Worm (Caenorhabditis elegans) whole organism, L2 larva: ENCODE measurements around the gene fbxa-71.

Experiments
- F13H6.1 ChIP-seq: sonication (generic microtip); optimal IDR thresholded peaks from 2 replicates; lab custom pipeline; 2016; ENCODE audit warnings: missing genetic modification characterization, missing compliant biosample characterization
- R02D3.7 ChIP-seq: fragments of 150-350 bp; optimal IDR thresholded peaks from 2 replicates; lab custom pipeline; 2014; ENCODE audit warnings: missing biosample characterization, missing genetic modification characterization
- aly-2 ChIP-seq: fragments of 150-350 bp; optimal IDR thresholded peaks from 2 replicates; lab custom pipeline; 2014; ENCODE audit warnings: missing biosample characterization, missing genetic modification characterization
- ama-1 ChIP-seq: fragments of 150-350 bp; optimal IDR thresholded peaks from 2 replicates; lab custom pipeline; 2018; ENCODE audit warnings: inconsistent platforms
- blmp-1 ChIP-seq: sonication (generic microtip); optimal IDR thresholded peaks from 2 replicates; lab custom pipeline; 2017; ENCODE audit warnings: missing genetic modification characterization, mild to moderate bottlenecking, missing compliant biosample characterization, antibody characterized with exemption, moderate library complexity; ENCODE audit not compliant: insufficient read depth
- nhr-237 ChIP-seq: fragments of 150-350 bp; optimal IDR thresholded peaks from 2 replicates; lab custom pipeline; 2014; ENCODE audit warnings: missing biosample characterization, missing genetic modification characterization
- snpc-4 ChIP-seq: fragments of 150-350 bp; optimal IDR thresholded peaks from 2 replicates; lab custom pipeline; 2014; ENCODE audit warnings: missing biosample characterization, missing genetic modification characterization
- ztf-11 ChIP-seq: sonication (generic microtip); optimal IDR thresholded peaks from 2 replicates; lab custom pipeline; 2017; ENCODE audit warnings: missing biosample characterization, missing genetic modification characterization
- ztf-4 ChIP-seq: fragments of 150-350 bp; optimal IDR thresholded peaks from 2 replicates; lab custom pipeline; 2014; ENCODE audit warnings: missing biosample characterization, missing genetic modification characterization

- no peak for TF ChIP-seq ama-1 (lab: Kevin White, UChicago)
- TF ChIP-seq snpc-4 = no peak
- TF ChIP-seq R02D3.7 (tag; lab: Kevin White, UChicago) = no peak
- TF ChIP-seq blmp-1 (tag; lab: Kevin White, UChicago) = no peak
- no peak for TF ChIP-seq aly-2 (tag; lab: Kevin White, UChicago)
- no peak for TF ChIP-seq nhr-237 (tag; lab: Kevin White, UChicago)
- no peak for TF ChIP-seq F13H6.1 (tag; lab: Kevin White, UChicago)
- TF ChIP-seq ztf-4 (tag; lab: Kevin White, UChicago) = no peak
- TF ChIP-seq ztf-11 (tag; lab: Kevin White, UChicago) = no peak
Observed at ce11 chrIII:2239587-2240144, 16.0 kb upstream of the fbxa-71 start, which contains the start of gene C39B5.10.
